Worm (Caenorhabditis elegans): ENCODE measurements around the gene dpm-1.

The dpm-1 gene

DNA sequence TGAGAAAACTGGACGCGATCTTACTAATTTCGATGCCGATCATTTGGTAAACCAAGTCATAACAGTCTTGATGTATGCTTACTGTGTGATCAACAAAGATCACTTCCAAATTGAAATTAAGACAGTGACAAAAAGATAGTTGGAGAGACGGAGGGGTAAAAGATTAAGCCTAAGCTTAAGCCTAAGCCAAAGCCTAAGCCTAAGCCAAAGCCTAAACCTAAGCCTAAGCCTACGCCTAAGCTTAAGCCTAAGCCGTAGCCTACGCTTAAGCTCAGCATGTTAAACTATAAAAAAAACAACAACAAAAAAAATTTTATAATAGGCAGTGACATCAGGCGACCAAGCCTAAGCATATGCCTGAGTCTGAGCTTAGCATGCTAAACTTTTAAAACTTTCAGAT lies 51.7 kb downstream of the dpm-1 start:
- TF ChIP-seq mab-5 (tag; optimal IDR thresholded peaks at IDR 0.05) (no peak), zag-1 (tag; optimal IDR thresholded peaks at IDR 0.05) (no peak), peb-1 (tag; optimal IDR thresholded peaks at IDR 0.05) (no peak), ZK546.5 (tag; optimal IDR thresholded peaks at IDR 0.05) (no peak), sma-3 (GFP tag; optimal IDR thresholded peaks at IDR 0.05) (no peak), sma-9 (GFP tag; optimal IDR thresholded peaks at IDR 0.05) (no peak), sma-9 (tag; optimal IDR thresholded peaks at IDR 0.05) (no peak), fos-1 (tag; optimal IDR thresholded peaks at IDR 0.05) (no peak), nhr-23 (tag; optimal IDR thresholded peaks at IDR 0.05) (no peak), alr-1 (tag; optimal IDR thresholded peaks at IDR 0.05) (no peak), mbf-1 (tag; optimal IDR thresholded peaks at IDR 0.05) (no peak)
